Worm (Caenorhabditis elegans): Measurements from ENCODE around the gene W03B1.9.
A peak's percentile ranks its signal among the peaks of the same experiment; 100 is the strongest.

Gene W03B1.9

DNA sequence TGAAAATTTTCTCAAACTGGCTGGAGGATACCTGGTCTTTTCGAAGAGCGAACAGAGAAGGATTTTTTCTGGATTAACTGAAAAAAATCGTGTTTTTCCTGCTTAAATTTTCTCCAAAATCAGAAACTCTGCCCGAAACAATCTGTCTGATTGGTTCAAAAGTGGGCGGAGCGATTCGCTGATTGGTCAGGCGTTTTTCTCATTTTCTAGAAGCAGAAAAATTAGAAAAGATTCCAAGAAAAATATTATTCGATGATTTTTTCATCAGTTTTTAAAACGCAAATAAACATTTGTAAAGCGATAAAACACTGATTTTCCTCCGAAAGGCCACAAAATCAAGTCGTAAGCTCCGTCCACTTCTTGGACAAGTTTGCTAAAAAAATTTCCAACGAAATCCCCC, 42.1 kb upstream of the W03B1.9 start:
- no peak for TF ChIP-seq unc-39 (tag; optimal IDR thresholded peaks at IDR 0.05)
- TF ChIP-seq ztf-1 (GFP tag; conservative IDR thresholded peaks at IDR 0.05), result no peak
- no peak for TF ChIP-seq nhr-25 (tag; optimal IDR thresholded peaks at IDR 0.05)
- no peak for TF ChIP-seq fos-1 (tag; optimal IDR thresholded peaks at IDR 0.05)
- TF ChIP-seq C34F6.9 (tag; optimal IDR thresholded peaks at IDR 0.05), result no peak
- TF ChIP-seq peb-1 (tag; optimal IDR thresholded peaks at IDR 0.05), result no peak
- TF ChIP-seq lsy-2 (tag; optimal IDR thresholded peaks at IDR 0.05), result no peak
- no peak for TF ChIP-seq aly-2 (tag; optimal IDR thresholded peaks at IDR 0.05)
- no peak for TF ChIP-seq mab-5 (tag; optimal IDR thresholded peaks at IDR 0.05)
- no peak for TF ChIP-seq lin-11 (tag; optimal IDR thresholded peaks at IDR 0.05)

DNA sequence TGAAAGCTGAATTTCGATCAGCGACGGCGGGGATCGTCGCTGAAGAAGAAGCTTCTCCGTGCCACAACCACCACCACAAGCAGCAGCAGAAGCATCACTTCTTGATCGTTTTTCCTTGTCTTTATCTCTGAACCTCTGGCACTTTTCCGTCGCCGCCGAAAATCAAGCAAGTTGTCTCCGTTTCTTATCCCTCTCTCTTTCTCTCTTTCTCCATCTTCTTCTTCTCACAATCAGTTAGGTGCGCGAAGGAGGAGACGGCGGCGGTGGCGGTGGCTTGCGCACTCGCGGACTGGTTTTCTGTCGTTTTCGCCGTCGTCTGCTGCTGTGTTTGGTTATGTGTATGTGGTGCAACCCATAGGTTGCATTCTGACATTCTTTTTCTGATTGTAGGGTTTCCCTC, 41.6 kb upstream of the W03B1.9 start:
- TF ChIP-seq sma-9 (GFP tag; optimal IDR thresholded peaks at IDR 0.05) (peak; percentile 26), sma-9 (tag; optimal IDR thresholded peaks at IDR 0.05) (no peak), dmd-4 (tag; optimal IDR thresholded peaks at IDR 0.05) (no peak), nhr-237 (tag; optimal IDR thresholded peaks at IDR 0.05) (no peak), elt-3 (tag; optimal IDR thresholded peaks at IDR 0.05) (no peak), ztf-11 (tag; optimal IDR thresholded peaks at IDR 0.05) (no peak), lsy-2 (tag; optimal IDR thresholded peaks at IDR 0.05) (no peak), ZK546.5 (tag; optimal IDR thresholded peaks at IDR 0.05) (no peak), nhr-77 (tag; optimal IDR thresholded peaks at IDR 0.05) (no peak), alr-1 (tag; optimal IDR thresholded peaks at IDR 0.05) (no peak), unc-39 (tag; optimal IDR thresholded peaks at IDR 0.05) (no peak), nhr-21 (tag; optimal IDR thresholded peaks at IDR 0.05) (peak; percentile 45), Y55F3AM.14 (GFP tag; optimal IDR thresholded peaks at IDR 0.05) (peak; percentile 12), mbf-1 (tag; optimal IDR thresholded peaks at IDR 0.05) (no peak), nhr-129 (tag; optimal IDR thresholded peaks at IDR 0.05) (peak; percentile 2), R02D3.7 (tag; optimal IDR thresholded peaks at IDR 0.05) (no peak), ceh-82 (tag; optimal IDR thresholded peaks at IDR 0.05) (no peak), nhr-6 (tag; optimal IDR thresholded peaks at IDR 0.05) (no peak), unc-55 (GFP tag; optimal IDR thresholded peaks at IDR 0.05) (peak; percentile 16), unc-62 (GFP tag; optimal IDR thresholded peaks at IDR 0.05) (no peak), elt-1 (tag; optimal IDR thresholded peaks at IDR 0.05) (no peak), nhr-12 (tag; optimal IDR thresholded peaks at IDR 0.05) (no peak), blmp-1 (tag; optimal IDR thresholded peaks at IDR 0.05; ENCODE audit: insufficient read depth) (peak; percentile 38), nhr-10 (tag; optimal IDR thresholded peaks at IDR 0.05) (no peak), sma-3 (GFP tag; optimal IDR thresholded peaks at IDR 0.05) (no peak), crh-2 (tag; optimal IDR thresholded peaks at IDR 0.05) (no peak), nhr-11 (tag; optimal IDR thresholded peaks at IDR 0.05) (no peak), skn-1 (tag; optimal IDR thresholded peaks at IDR 0.05) (no peak), sem-4 (tag; optimal IDR thresholded peaks at IDR 0.05) (no peak), ztf-1 (GFP tag; conservative IDR thresholded peaks at IDR 0.05) (no peak), C34F6.9 (tag; optimal IDR thresholded peaks at IDR 0.05) (no peak), mdl-1 (tag; optimal IDR thresholded peaks at IDR 0.05) (peak in 1 of 2 experiments; percentile 8), ceh-16 (tag; optimal IDR thresholded peaks at IDR 0.05) (no peak), zag-1 (tag; optimal IDR thresholded peaks at IDR 0.05) (no peak), F13H6.1 (tag; optimal IDR thresholded peaks at IDR 0.05) (peak; percentile 51), aly-2 (tag; optimal IDR thresholded peaks at IDR 0.05) (no peak), fos-1 (tag; optimal IDR thresholded peaks at IDR 0.05) (no peak), peb-1 (tag; optimal IDR thresholded peaks at IDR 0.05) (no peak), ztf-4 (tag; optimal IDR thresholded peaks at IDR 0.05) (no peak), egl-27 (tag; optimal IDR thresholded peaks at IDR 0.05) (no peak), gmeb-1 (tag; optimal IDR thresholded peaks at IDR 0.05) (no peak), ama-1 (optimal IDR thresholded peaks at IDR 0.05) (no peak), lin-13 (GFP tag; optimal IDR thresholded peaks at IDR 0.05) (no peak), lin-11 (tag; optimal IDR thresholded peaks at IDR 0.05) (no peak), lin-39 (tag; optimal IDR thresholded peaks at IDR 0.05) (no peak), nhr-23 (tag; optimal IDR thresholded peaks at IDR 0.05) (no peak), nhr-25 (tag; optimal IDR thresholded peaks at IDR 0.05) (peak; percentile 53), mab-5 (tag; optimal IDR thresholded peaks at IDR 0.05) (no peak), snpc-4 (tag; optimal IDR thresholded peaks at IDR 0.05) (no peak)

Data from whole organism, L2 larva.